Fruit fly (Drosophila melanogaster) whole organism, embryonic: ENCODE data around the gene CG13694.

Experiments used
- Asciz ChIP-seq: fragments of 200-800 bp; sonication (Bioruptor generic); optimal IDR thresholded peaks from 2 replicates; lab custom pipeline; 2017; ENCODE audit warnings: missing biosample characterization, mild to moderate bottlenecking, missing genetic modification characterization, missing genetic modification reagents
- Atf-2 ChIP-seq: fragments of 200-800 bp; sonication (Bioruptor generic); optimal IDR thresholded peaks from 2 replicates; lab custom pipeline; 2016; ENCODE audit warnings: missing biosample characterization, missing genetic modification characterization
- CG1024 ChIP-seq: fragments of 200-800 bp; sonication (Bioruptor generic); IDR thresholded peaks from 2 replicates; pipeline ENCODE4 v1.3.6; 2022; ENCODE audit warnings: missing biosample characterization, missing genetic modification characterization
- CG10431 ChIP-seq: fragments of 200-800 bp; sonication (Bioruptor generic); optimal IDR thresholded peaks from 3 replicates; lab custom pipeline; 2018; ENCODE audit warnings: missing biosample characterization, mild to moderate bottlenecking, missing genetic modification characterization
- CG13775 ChIP-seq: fragments of 200-800 bp; sonication (Bioruptor generic); optimal IDR thresholded peaks from 3 replicates; lab custom pipeline; 2017; ENCODE audit warnings: missing biosample characterization, mild to moderate bottlenecking, missing genetic modification characterization
- CG15073 ChIP-seq: fragments of 200-800 bp; sonication (Bioruptor generic); optimal IDR thresholded peaks from 2 replicates; lab custom pipeline; 2016; ENCODE audit warnings: missing biosample characterization, missing genetic modification characterization
- CG15601 ChIP-seq: fragments of 200-800 bp; sonication (Bioruptor generic); optimal IDR thresholded peaks from 3 replicates; lab custom pipeline; 2019; ENCODE audit warnings: missing biosample characterization, mild to moderate bottlenecking, missing genetic modification characterization, moderate library complexity
- CG16813 ChIP-seq: fragments of 200-800 bp; sonication (Bioruptor generic); IDR thresholded peaks from 3 replicates; pipeline ENCODE4 v1.3.6; 2022; ENCODE audit warnings: missing biosample characterization, missing genetic modification characterization; ENCODE audit not compliant: partially characterized antibody
- CG1792 ChIP-seq: fragments of 200-800 bp; sonication (Bioruptor generic); optimal IDR thresholded peaks from 2 replicates; lab custom pipeline; 2016; ENCODE audit warnings: missing biosample characterization, missing genetic modification characterization
- CG1832 ChIP-seq: fragments of 200-800 bp; sonication (Bioruptor generic); optimal IDR thresholded peaks from 2 replicates; lab custom pipeline; 2017; ENCODE audit warnings: missing biosample characterization, mild to moderate bottlenecking, missing genetic modification characterization, inconsistent platforms
- CG2120 ChIP-seq: fragments of 200-800 bp; sonication (Bioruptor generic); optimal IDR thresholded peaks from 3 replicates; lab custom pipeline; 2016; ENCODE audit warnings: missing biosample characterization, missing genetic modification characterization
- CG2712 ChIP-seq: fragments of 200-800 bp; optimal IDR thresholded peaks from 3 replicates; lab custom pipeline; 2019; ENCODE audit warnings: missing biosample characterization, mild to moderate bottlenecking, missing genetic modification characterization, moderate library complexity
- CG2889 ChIP-seq: fragments of 200-800 bp; sonication (Bioruptor generic); IDR thresholded peaks from 3 replicates; pipeline ENCODE4 v1.3.6; 2022; ENCODE audit warnings: missing biosample characterization, missing genetic modification characterization
- CG31441 ChIP-seq: fragments of 200-800 bp; sonication (Bioruptor generic); IDR thresholded peaks from 2 replicates; pipeline ENCODE4 v1.3.6; 2022; ENCODE audit warnings: missing biosample characterization, missing genetic modification characterization
- CG32532 ChIP-seq: fragments of 200-800 bp; sonication (Bioruptor generic); IDR thresholded peaks from 2 replicates; pipeline ENCODE4 v1.3.6; 2022; ENCODE audit warnings: missing biosample characterization, missing genetic modification characterization
- CG33213 ChIP-seq: fragments of 200-800 bp; sonication (Bioruptor generic); optimal IDR thresholded peaks from 3 replicates; lab custom pipeline; 2016; ENCODE audit warnings: missing biosample characterization, missing genetic modification characterization
- CG34224 ChIP-seq: fragments of 200-800 bp; sonication (Bioruptor generic); IDR thresholded peaks from 3 replicates; pipeline ENCODE4 v1.3.6; 2022; ENCODE audit warnings: missing biosample characterization, missing genetic modification characterization; ENCODE audit not compliant: partially characterized antibody
- CG34422 ChIP-seq: fragments of 200-800 bp; sonication (Bioruptor generic); IDR thresholded peaks from 3 replicates; pipeline ENCODE4 v1.3.6; 2022; ENCODE audit warnings: missing biosample characterization, missing genetic modification characterization
- CG3726 ChIP-seq: fragments of 200-800 bp; sonication (Bioruptor generic); IDR thresholded peaks from 3 replicates; pipeline ENCODE4, ENCODE4 v1.3.6; 2022; ENCODE audit warnings: missing biosample characterization, missing genetic modification characterization
- CG4820 ChIP-seq: fragments of 200-800 bp; sonication (Bioruptor generic); optimal IDR thresholded peaks from 3 replicates; lab custom pipeline; 2016; ENCODE audit warnings: missing biosample characterization, missing genetic modification characterization
- CG6254 ChIP-seq: fragments of 200-800 bp; sonication (Bioruptor generic); optimal IDR thresholded peaks from 3 replicates; lab custom pipeline; 2017; ENCODE audit warnings: mild to moderate bottlenecking, missing biosample characterization, missing genetic modification reagents, missing genetic modification characterization
- CG9797 ChIP-seq: fragments of 200-800 bp; sonication (Bioruptor generic); optimal IDR thresholded peaks from 3 replicates; lab custom pipeline; 2018; ENCODE audit warnings: missing biosample characterization, mild to moderate bottlenecking, missing genetic modification characterization
- Dip2 ChIP-seq: fragments of 200-800 bp; sonication (Bioruptor generic); IDR thresholded peaks from 2 replicates; pipeline ENCODE4 v1.3.6; 2022; ENCODE audit warnings: missing biosample characterization, missing genetic modification characterization
- HLH4C ChIP-seq: fragments of 200-800 bp; sonication (Bioruptor generic); IDR thresholded peaks from 3 replicates; pipeline ENCODE4 v1.3.6; 2022; ENCODE audit warnings: missing biosample characterization, missing genetic modification characterization; ENCODE audit not compliant: partially characterized antibody
- Lhr ChIP-seq: fragments of 200-800 bp; sonication (Bioruptor generic); optimal IDR thresholded peaks from 3 replicates; lab custom pipeline; 2017; ENCODE audit warnings: mild to moderate bottlenecking, missing biosample characterization, missing genetic modification reagents, missing genetic modification characterization
- MBD-R2 ChIP-seq: fragments of 200-800 bp; sonication (Bioruptor generic); IDR thresholded peaks from 2 replicates; pipeline ENCODE4 v1.3.6; 2022; ENCODE audit warnings: missing biosample characterization, missing genetic modification characterization
- Max ChIP-seq: fragments of 200-800 bp; sonication (Bioruptor generic); optimal IDR thresholded peaks from 2 replicates; lab custom pipeline; 2016; ENCODE audit warnings: missing biosample characterization, mild to moderate bottlenecking, missing genetic modification characterization
- Sry-δ ChIP-seq: fragments of 200-800 bp; sonication (Bioruptor generic); optimal IDR thresholded peaks from 2 replicates; lab custom pipeline; 2016; ENCODE audit warnings: missing biosample characterization, missing genetic modification characterization
- Trl ChIP-seq, 3 experiments: fragments of >200 bp in 2 of 3; fragments of 200-800 bp in 1 of 3; sonication (Bioruptor generic) in 1 of 3; optimal IDR thresholded peaks; 2 replicates in 1 of 3; 3 replicates in 2 of 3; lab custom pipeline; 2016 to 2017; ENCODE audit warnings: missing biosample characterization in 1 of 3, missing genetic modification characterization in 1 of 3
- Xbp1 ChIP-seq: fragments of 200-800 bp; sonication (Bioruptor generic); optimal IDR thresholded peaks from 3 replicates; lab custom pipeline; 2016; ENCODE audit warnings: missing biosample characterization, mild to moderate bottlenecking, missing genetic modification characterization
- az2 ChIP-seq: fragments of 200-800 bp; sonication (Bioruptor generic); optimal IDR thresholded peaks from 3 replicates; lab custom pipeline; 2016; ENCODE audit warnings: missing biosample characterization, missing genetic modification characterization
- bowl ChIP-seq: fragments of 200-800 bp; sonication (Bioruptor generic); IDR thresholded peaks from 2 replicates; pipeline ENCODE4 v1.3.6; 2022; ENCODE audit warnings: missing biosample characterization, missing genetic modification characterization
- chinmo ChIP-seq: fragments of 200-800 bp; sonication (Bioruptor generic); IDR thresholded peaks from 4 replicates; pipeline ENCODE4 v1.3.6; 2022; ENCODE audit warnings: missing biosample characterization, missing genetic modification characterization; ENCODE audit not compliant: partially characterized antibody
- ci ChIP-seq: fragments of 200-800 bp; sonication (Bioruptor generic); IDR thresholded peaks from 3 replicates; pipeline ENCODE4 v1.3.6; 2022; ENCODE audit warnings: missing biosample characterization, missing genetic modification characterization
- dm ChIP-seq: fragments of 200-800 bp; sonication (Bioruptor generic); optimal IDR thresholded peaks from 3 replicates; lab custom pipeline; 2016; ENCODE audit warnings: missing biosample characterization, missing genetic modification characterization
- grn ChIP-seq: fragments of 200-800 bp; sonication (Bioruptor generic); optimal IDR thresholded peaks from 3 replicates; lab custom pipeline; 2017; ENCODE audit warnings: missing biosample characterization, missing genetic modification characterization
- h ChIP-seq: fragments of >200 bp; optimal IDR thresholded peaks from 2 replicates; lab custom pipeline; 2017
- kay ChIP-seq: fragments of 200-800 bp; sonication (Bioruptor generic); optimal IDR thresholded peaks from 2 replicates; lab custom pipeline; 2016; ENCODE audit warnings: missing biosample characterization, missing genetic modification characterization
- ken ChIP-seq: fragments of 200-800 bp; sonication (Bioruptor generic); IDR thresholded peaks from 3 replicates; pipeline ENCODE4 v1.3.6; 2022; ENCODE audit warnings: missing biosample characterization, missing genetic modification characterization
- lola ChIP-seq, 3 experiments: fragments of >200 bp in 2 of 3; fragments of 200-800 bp in 1 of 3; sonication (Bioruptor generic) in 1 of 3; optimal IDR thresholded peaks; 2 replicates each; lab custom pipeline; 2017 to 2019; ENCODE audit warnings: missing biosample characterization in 3 of 3, missing genetic modification characterization in 3 of 3, mild to moderate bottlenecking in 1 of 3, moderate library complexity in 1 of 3
- nerfin-1 ChIP-seq: fragments of 200-800 bp; sonication (Bioruptor generic); optimal IDR thresholded peaks from 3 replicates; lab custom pipeline; 2019; ENCODE audit warnings: missing biosample characterization, mild to moderate bottlenecking, missing genetic modification characterization, moderate library complexity
- oc ChIP-seq: fragments of 200-800 bp; sonication (Bioruptor generic); optimal IDR thresholded peaks from 2 replicates; lab custom pipeline; 2018; ENCODE audit warnings: missing biosample characterization, mild to moderate bottlenecking, missing genetic modification characterization, moderate library complexity
- pho ChIP-seq: fragments of 200-800 bp; sonication (Bioruptor generic); optimal IDR thresholded peaks from 2 replicates; lab custom pipeline; 2016; ENCODE audit warnings: missing biosample characterization, missing genetic modification characterization
- pita ChIP-seq: fragments of 200-800 bp; sonication (Bioruptor generic); optimal IDR thresholded peaks from 2 replicates; lab custom pipeline; 2017; ENCODE audit warnings: missing biosample characterization, mild to moderate bottlenecking, missing genetic modification characterization
- rib ChIP-seq: fragments of 200-800 bp; sonication (Bioruptor generic); IDR thresholded peaks from 2 replicates; pipeline ENCODE4 v1.3.6; 2022; ENCODE audit warnings: missing biosample characterization, missing genetic modification characterization
- row ChIP-seq: fragments of 200-800 bp; sonication (Bioruptor generic); IDR thresholded peaks from 3 replicates; pipeline ENCODE4 v1.3.6; 2022; ENCODE audit warnings: missing biosample characterization, missing genetic modification characterization
- run ChIP-seq: fragments of 200-800 bp; sonication (Bioruptor generic); optimal IDR thresholded peaks from 3 replicates; lab custom pipeline; 2018; ENCODE audit warnings: missing biosample characterization, mild to moderate bottlenecking, missing genetic modification characterization
- stc ChIP-seq: fragments of 200-800 bp; sonication (Bioruptor generic); IDR thresholded peaks from 2 replicates; pipeline ENCODE4 v1.3.6; 2022; ENCODE audit warnings: missing biosample characterization, missing genetic modification characterization
- vnd ChIP-seq: fragments of 200-800 bp; sonication (Bioruptor generic); IDR thresholded peaks from 3 replicates; pipeline ENCODE4 v1.3.6; 2022; ENCODE audit warnings: missing biosample characterization, missing genetic modification characterization; ENCODE audit not compliant: partially characterized antibody
- zen ChIP-seq: fragments of 200-800 bp; sonication (Bioruptor generic); optimal IDR thresholded peaks from 3 replicates; lab custom pipeline; 2018; ENCODE audit warnings: missing biosample characterization, mild to moderate bottlenecking, missing genetic modification characterization, moderate library complexity

Gene CG13694

DNA sequence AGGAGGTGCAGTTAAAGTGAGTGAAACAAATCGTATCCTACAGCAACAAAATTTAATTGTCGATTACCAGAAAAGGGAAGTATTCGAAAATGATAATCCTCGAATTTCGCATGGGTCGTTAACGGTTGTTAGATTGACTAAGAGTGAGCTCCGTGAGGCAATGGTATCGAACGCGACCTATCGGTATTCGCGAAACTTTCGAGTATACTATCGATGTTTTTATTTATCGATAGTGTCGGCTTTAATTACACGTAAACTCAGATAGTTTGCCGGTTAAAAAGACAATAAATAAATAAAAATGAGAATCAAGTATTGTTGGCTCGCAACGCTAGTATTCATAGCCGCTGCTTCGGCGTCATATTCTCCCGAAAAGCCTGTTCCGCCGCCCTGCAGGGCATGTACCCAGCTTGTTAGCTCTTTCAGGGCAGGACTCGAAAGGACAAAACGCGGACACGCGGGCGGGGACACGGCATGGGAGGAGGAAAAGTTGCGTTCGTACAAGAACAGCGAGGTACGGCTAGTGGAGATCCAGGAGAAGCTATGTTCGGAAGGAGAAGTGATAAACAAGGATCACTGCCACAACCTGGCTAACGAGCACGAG, 14.0 kb downstream of the CG13694 start, which contains the start of gene Creld (continued):
- TF ChIP-seq CG3726 (no peak), CG2889 (GFP tag; lab: Robert Waterston, UW) (no peak), oc (tag; lab: Kevin White, UChicago) (no peak), Xbp1 (GFP tag; lab: Kevin White, UChicago) (peak; percentile 34), CG6254 (GFP tag; lab: Kevin White, UChicago) (no peak), HLH4C (peak; percentile 100), ci (GFP tag; lab: Robert Waterston, UW) (no peak), az2 (GFP tag; lab: Kevin White, UChicago) (no peak), row (peak; percentile 45), kay (GFP tag; lab: Kevin White, UChicago) (peak; percentile 11), rib (GFP tag; lab: Robert Waterston, UW) (peak; percentile 35; the same call in 1 of the 2 replicates), ken (GFP tag; lab: Robert Waterston, UW) (no peak), CG15073 (GFP tag; lab: Kevin White, UChicago) (no peak), Max (GFP tag; lab: Kevin White, UChicago) (peak; percentile 8), CG1024 (GFP tag; lab: Robert Waterston, UW) (no peak), CG1792 (GFP tag; lab: Kevin White, UChicago) (peak; percentile 10), nerfin-1 (tag; lab: Kevin White, UChicago) (no peak), dm (peak; percentile 20), CG13775 (no peak), chinmo (GFP tag; lab: Robert Waterston, UW) (peak; percentile 100; the same call in 3 of the 4 replicates), CG32532 (GFP tag; lab: Robert Waterston, UW) (no peak), Lhr (GFP tag; lab: Kevin White, UChicago) (no peak), CG2120 (peak; percentile 9), Trl (optimal IDR thresholded peaks at IDR 0.05; lab: Kevin White, UChicago) (no peak), Trl (GFP tag; optimal IDR thresholded peaks at IDR 0.05; lab: Kevin White, UChicago) (no peak), CG34224 (peak; percentile 100), MBD-R2 (GFP tag; lab: Robert Waterston, UW) (peak; percentile 90), lola (GFP tag; optimal IDR thresholded peaks at IDR 0.05; lab: Kevin White, UChicago) (no peak), CG10431 (no peak), Atf-2 (GFP tag; lab: Kevin White, UChicago) (peak; percentile 0), run (tag; lab: Kevin White, UChicago) (no peak), CG15601 (tag; lab: Kevin White, UChicago) (no peak), CG34422 (GFP tag; lab: Robert Waterston, UW) (no peak; the same call in 2 of the 3 replicates), CG4820 (GFP tag; lab: Kevin White, UChicago) (no peak), pita (peak; percentile 47), Asciz (no peak), zen (peak; percentile 50), pho (no peak), vnd (peak; percentile 100), CG31441 (GFP tag; lab: Robert Waterston, UW) (no peak), CG9797 (GFP tag; lab: Kevin White, UChicago) (peak; percentile 37), h (lab: Kevin White, UChicago) (no peak), bowl (no peak), CG2712 (tag; lab: Kevin White, UChicago) (no peak), stc (GFP tag; lab: Robert Waterston, UW) (no peak), Dip2 (GFP tag; lab: Robert Waterston, UW) (no peak), grn (GFP tag; lab: Kevin White, UChicago) (no peak), CG1832 (GFP tag; lab: Kevin White, UChicago) (no peak), Sry-δ (GFP tag; lab: Kevin White, UChicago) (peak; percentile 94), CG33213 (peak; percentile 54), CG16813 (GFP tag; lab: Robert Waterston, UW) (peak; percentile 100)
